Worm (Caenorhabditis elegans) whole organism, late embryonic: ENCODE results near the gene C29F9.6.
A peak's percentile ranks its signal among the peaks of the same experiment; 100 is the strongest.

Source experiments
- K09A11.1 ChIP-seq: sonication (generic microtip); optimal IDR thresholded peaks from 2 replicates; lab custom pipeline; 2017; ENCODE audit warnings: antibody characterized with exemption, mild to moderate bottlenecking, missing genetic modification characterization, missing compliant biosample characterization; ENCODE audit not compliant: insufficient read depth
- ceh-14 ChIP-seq: sonication (generic microtip); optimal IDR thresholded peaks from 2 replicates; lab custom pipeline; 2016; ENCODE audit warnings: missing genotype, missing genetic modification characterization, missing compliant biosample characterization
- ceh-18 ChIP-seq: sonication (generic microtip); optimal IDR thresholded peaks from 2 replicates; lab custom pipeline; 2016; ENCODE audit warnings: missing genetic modification characterization, missing compliant biosample characterization
- ceh-2 ChIP-seq: sonication (generic microtip); optimal IDR thresholded peaks from 2 replicates; lab custom pipeline; 2016; ENCODE audit warnings: missing genotype, missing genetic modification characterization, missing compliant biosample characterization
- ceh-22 ChIP-seq: sonication (generic microtip); optimal IDR thresholded peaks from 2 replicates; lab custom pipeline; 2017; ENCODE audit warnings: missing biosample characterization, missing genetic modification characterization
- ceh-30 ChIP-seq: fragments of 150-350 bp; optimal IDR thresholded peaks from 2 replicates; lab custom pipeline; 2014; ENCODE audit warnings: missing biosample characterization, missing genetic modification characterization
- ceh-31 ChIP-seq: sonication (generic microtip); optimal IDR thresholded peaks from 2 replicates; lab custom pipeline; 2016; ENCODE audit warnings: missing genetic modification characterization, missing compliant biosample characterization
- ceh-34 ChIP-seq: sonication (generic microtip); optimal IDR thresholded peaks from 2 replicates; lab custom pipeline; 2016; ENCODE audit warnings: mild to moderate bottlenecking, missing genetic modification characterization, missing compliant biosample characterization
- ceh-45 ChIP-seq: fragments of 200-800 bp; sonication (Bioruptor generic); IDR thresholded peaks from 2 replicates; pipeline ENCODE4 v1.3.6; 2022; ENCODE audit warnings: missing genetic modification reagents, missing genetic modification characterization, missing compliant biosample characterization
- ceh-6 ChIP-seq: fragments of 200-800 bp; sonication (Bioruptor generic); optimal IDR thresholded peaks from 2 replicates; lab custom pipeline; 2018; ENCODE audit warnings: mild to moderate bottlenecking, missing genetic modification characterization, missing compliant biosample characterization
- che-1 ChIP-seq: sonication (generic microtip); optimal IDR thresholded peaks from 2 replicates; lab custom pipeline; 2016; ENCODE audit warnings: mild to moderate bottlenecking, missing genetic modification characterization, missing compliant biosample characterization
- dve-1 ChIP-seq: sonication (generic microtip); optimal IDR thresholded peaks from 2 replicates; lab custom pipeline; 2017; ENCODE audit warnings: antibody characterized with exemption, mild to moderate bottlenecking, missing genetic modification characterization, missing compliant biosample characterization
- elt-2 ChIP-seq: sonication (generic microtip); optimal IDR thresholded peaks from 2 replicates; lab custom pipeline; 2016; ENCODE audit warnings: missing genetic modification reagents, missing genetic modification characterization, missing compliant biosample characterization
- elt-4 ChIP-seq: sonication (generic microtip); optimal IDR thresholded peaks from 2 replicates; lab custom pipeline; 2016; ENCODE audit warnings: missing genetic modification characterization, missing compliant biosample characterization
- ets-4 ChIP-seq: sonication (generic microtip); optimal IDR thresholded peaks from 2 replicates; lab custom pipeline; 2016; ENCODE audit warnings: missing genetic modification characterization, missing compliant biosample characterization
- fax-1 ChIP-seq: sonication (generic microtip); optimal IDR thresholded peaks from 2 replicates; lab custom pipeline; 2016; ENCODE audit warnings: missing genotype, missing genetic modification characterization, missing compliant biosample characterization
- fkh-10 ChIP-seq: fragments of 150-350 bp; optimal IDR thresholded peaks from 2 replicates; lab custom pipeline; 2014; ENCODE audit warnings: missing biosample characterization, missing genetic modification reagents, missing genetic modification characterization
- hlh-6 ChIP-seq: sonication (generic microtip); optimal IDR thresholded peaks from 2 replicates; lab custom pipeline; 2016; ENCODE audit warnings: missing genotype, missing genetic modification characterization, missing compliant biosample characterization
- hlh-8 ChIP-seq: sonication (generic microtip); optimal IDR thresholded peaks from 2 replicates; lab custom pipeline; 2016; ENCODE audit warnings: missing genotype, missing genetic modification characterization, missing compliant biosample characterization
- lim-6 ChIP-seq: sonication (generic microtip); optimal IDR thresholded peaks from 2 replicates; lab custom pipeline; 2016; ENCODE audit warnings: missing genetic modification characterization, missing compliant biosample characterization
- lin-11 ChIP-seq: fragments of 200-800 bp; sonication (Bioruptor generic); optimal IDR thresholded peaks from 2 replicates; lab custom pipeline; 2018; ENCODE audit warnings: mild to moderate bottlenecking, missing genetic modification characterization, missing compliant biosample characterization
- mec-3 ChIP-seq: sonication (generic microtip); optimal IDR thresholded peaks from 2 replicates; lab custom pipeline; 2016; ENCODE audit warnings: borderline replicate concordance, missing genetic modification characterization, missing compliant biosample characterization
- nhr-11 ChIP-seq: fragments of 150-350 bp; optimal IDR thresholded peaks from 2 replicates; lab custom pipeline; 2014; ENCODE audit warnings: missing biosample characterization, missing genetic modification characterization
- odd-2 ChIP-seq: sonication (generic microtip); optimal IDR thresholded peaks from 2 replicates; lab custom pipeline; 2017; ENCODE audit warnings: antibody characterized with exemption, mild to moderate bottlenecking, missing genetic modification characterization, missing compliant biosample characterization
- sox-2 ChIP-seq: fragments of 200-800 bp; sonication (Bioruptor generic); IDR thresholded peaks from 2 replicates; pipeline ENCODE4 v1.3.6; 2022; ENCODE audit warnings: missing genetic modification reagents, missing genetic modification characterization, missing compliant biosample characterization
- sox-4 ChIP-seq: sonication (generic microtip); optimal IDR thresholded peaks from 2 replicates; lab custom pipeline; 2017; ENCODE audit warnings: mild to moderate bottlenecking, missing genetic modification characterization, inconsistent platforms, missing compliant biosample characterization
- tbx-2 ChIP-seq: sonication (generic microtip); optimal IDR thresholded peaks from 2 replicates; lab custom pipeline; 2016; ENCODE audit warnings: missing genetic modification characterization, missing compliant biosample characterization
- tbx-7 ChIP-seq: sonication (generic microtip); optimal IDR thresholded peaks from 2 replicates; lab custom pipeline; 2016; ENCODE audit warnings: missing genotype, missing genetic modification characterization, missing compliant biosample characterization
- ttx-3 ChIP-seq: sonication (generic microtip); optimal IDR thresholded peaks from 2 replicates; lab custom pipeline; 2016; ENCODE audit warnings: missing genetic modification reagents, missing genetic modification characterization, missing compliant biosample characterization
- unc-3 ChIP-seq, 2 experiments: fragments of 200-800 bp in 1 of 2; sonication (Bioruptor generic) in 1 of 2; sonication (generic microtip) in 1 of 2; conservative IDR thresholded peaks in 1 of 2; optimal IDR thresholded peaks in 1 of 2; 2 replicates each; pipeline versions ENCODE4 v1.3.6 to Lab custom; 2016 to 2022; ENCODE audit warnings: missing compliant biosample characterization in 2 of 2, missing genetic modification characterization in 2 of 2, missing genetic modification reagents in 1 of 2
- unc-42 ChIP-seq: sonication (generic microtip); optimal IDR thresholded peaks from 2 replicates; lab custom pipeline; 2016; ENCODE audit warnings: missing genotype, missing genetic modification characterization, missing compliant biosample characterization
- unc-55 ChIP-seq: sonication (generic microtip); optimal IDR thresholded peaks from 2 replicates; lab custom pipeline; 2017; ENCODE audit warnings: missing biosample characterization, missing genetic modification reagents, missing genetic modification characterization
- unc-86 ChIP-seq: sonication (generic microtip); optimal IDR thresholded peaks from 2 replicates; lab custom pipeline; 2016; ENCODE audit warnings: missing genetic modification characterization, missing compliant biosample characterization
- zip-5 ChIP-seq: sonication (generic microtip); optimal IDR thresholded peaks from 2 replicates; lab custom pipeline; 2016; ENCODE audit warnings: missing genetic modification characterization, missing compliant biosample characterization

Gene C29F9.6

DNA sequence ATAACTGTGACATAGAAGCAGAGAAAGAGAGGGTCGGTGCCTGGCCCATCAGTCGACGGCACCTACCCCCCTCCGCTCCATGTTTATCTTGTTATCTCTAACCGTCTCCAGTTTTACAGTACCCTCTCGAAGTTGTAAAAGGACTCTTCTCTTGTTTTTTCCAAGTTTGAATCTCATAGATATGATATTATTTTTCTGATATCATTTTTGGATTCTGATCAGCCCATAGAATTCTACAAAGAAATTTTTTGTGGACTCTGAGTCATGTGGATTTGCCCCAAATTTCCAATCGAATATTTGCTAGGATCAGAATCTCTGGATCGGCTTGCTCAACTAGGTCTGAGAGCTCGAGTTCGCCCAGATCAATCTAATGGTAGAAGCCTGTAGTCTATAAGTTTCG, at the start of gene C29F9.6:
C29F9.6 (plus strand) TSS at position 301 of the 400 bp plus-strand sequence.
- TF ChIP-seq mec-3 (tag; lab: Kevin White, UChicago), result no peak
- TF ChIP-seq ets-4 (tag; lab: Kevin White, UChicago), result no peak
- no peak for TF ChIP-seq ttx-3 (tag; lab: Kevin White, UChicago)
- no peak for TF ChIP-seq fax-1
- TF ChIP-seq tbx-7 (tag; lab: Kevin White, UChicago), result no peak

DNA sequence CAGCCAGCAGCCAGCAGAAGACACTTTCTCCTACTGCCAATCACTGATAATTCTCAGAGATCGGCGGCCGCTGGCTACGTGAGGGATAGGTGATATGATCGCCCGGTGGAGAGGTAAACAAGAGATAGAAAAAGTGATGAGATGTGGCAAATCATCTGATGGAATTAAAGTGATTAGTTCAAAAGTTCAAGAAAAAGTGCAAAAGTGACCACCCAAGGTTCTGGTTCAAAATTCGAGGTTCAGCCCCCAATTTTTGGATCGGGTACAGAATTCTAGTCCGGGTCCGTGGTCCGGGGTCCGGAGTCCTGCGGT, 49.1 kb upstream of the C29F9.6 start:
- TF ChIP-seq unc-86 (tag; lab: Kevin White, UChicago), result no peak
- TF ChIP-seq ceh-18 (tag; lab: Kevin White, UChicago), result peak; percentile 8
- no peak for TF ChIP-seq hlh-8 (tag; lab: Kevin White, UChicago)
- TF ChIP-seq elt-4 (tag; lab: Kevin White, UChicago), result no peak
- no peak for TF ChIP-seq sox-4 (tag; lab: Kevin White, UChicago)
- no peak for TF ChIP-seq ceh-6 (GFP tag; lab: Kevin White, UChicago)

DNA sequence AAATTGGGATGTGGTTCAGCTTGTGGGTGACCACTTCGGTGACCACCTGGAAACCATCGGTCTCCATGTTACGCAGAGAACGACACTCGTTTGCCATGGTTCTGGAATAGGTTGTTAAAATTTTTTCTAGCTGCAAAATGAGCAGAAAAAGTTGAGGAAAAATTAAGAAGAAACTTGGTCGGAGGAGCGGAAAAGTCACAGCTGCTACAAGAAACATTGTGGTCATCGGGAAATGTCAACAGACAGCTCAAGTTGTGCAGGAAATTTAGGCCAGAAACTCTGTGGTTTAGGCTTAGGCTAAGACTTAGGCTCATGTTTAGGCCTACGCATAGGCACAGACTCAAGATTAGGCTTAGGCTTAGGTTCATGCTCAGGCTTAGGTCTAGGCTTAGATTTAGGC, 48.5 kb upstream of the C29F9.6 start, which contains the start of gene pck-1:
pck-1 (minus strand) TSS at position 101 of the 400 bp plus-strand sequence.
- TF ChIP-seq odd-2 (tag; lab: Kevin White, UChicago) (no peak), unc-55 (no peak), unc-3 (GFP tag; conservative IDR thresholded peaks at IDR 0.05; lab: Robert Waterston, UW) (no peak), unc-3 (tag; optimal IDR thresholded peaks at IDR 0.05; lab: Kevin White, UChicago) (no peak), ceh-14 (no peak), ttx-3 (tag; lab: Kevin White, UChicago) (no peak)

DNA sequence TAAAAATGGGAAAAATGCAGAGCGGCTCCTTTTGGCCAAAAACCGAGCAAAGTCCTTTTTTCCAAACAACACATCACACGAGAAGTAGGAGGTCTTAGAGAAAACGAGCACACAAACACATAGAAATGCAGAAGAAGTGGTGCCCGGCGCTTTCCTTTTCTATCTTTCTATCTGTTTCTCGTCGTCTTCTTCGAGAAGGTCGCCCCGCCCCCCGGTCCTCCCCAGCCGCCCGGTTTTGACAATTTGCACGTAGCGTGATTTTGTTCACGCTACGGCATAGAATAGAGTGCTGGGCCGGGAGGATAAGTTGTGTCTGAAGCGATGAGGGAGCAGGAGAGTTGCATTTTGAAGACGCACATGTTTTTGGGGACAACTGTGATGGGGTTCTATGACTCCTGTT, 47.7 kb upstream of the C29F9.6 start:
- no peak for TF ChIP-seq nhr-11 (tag; lab: Kevin White, UChicago)
- peak; percentile 44 for TF ChIP-seq ceh-31 (tag; lab: Kevin White, UChicago)
- no peak for TF ChIP-seq zip-5 (tag; lab: Kevin White, UChicago)
- no peak for TF ChIP-seq odd-2 (tag; lab: Kevin White, UChicago)
- TF ChIP-seq ceh-45 (GFP tag; lab: Robert Waterston, UW), result no peak
- TF ChIP-seq hlh-8 (tag; lab: Kevin White, UChicago), result no peak
- TF ChIP-seq dve-1, result no peak
- TF ChIP-seq unc-42, result peak; percentile 24
- TF ChIP-seq unc-55, result peak; percentile 5
- peak; percentile 15 for TF ChIP-seq tbx-2 (tag; lab: Kevin White, UChicago)
- no peak for TF ChIP-seq ceh-34 (tag; lab: Kevin White, UChicago)
- no peak for TF ChIP-seq lim-6 (tag; lab: Kevin White, UChicago)
- no peak for TF ChIP-seq ceh-2
- no peak for TF ChIP-seq sox-4 (tag; lab: Kevin White, UChicago)
- TF ChIP-seq K09A11.1 (tag; lab: Kevin White, UChicago), result no peak
- no peak for TF ChIP-seq fkh-10 (GFP tag; lab: Kevin White, UChicago)
- TF ChIP-seq ceh-22, result no peak
- TF ChIP-seq ceh-18 (tag; lab: Kevin White, UChicago), result peak; percentile 66
- TF ChIP-seq elt-2 (tag; lab: Kevin White, UChicago), result no peak
- no peak for TF ChIP-seq che-1 (tag; lab: Kevin White, UChicago)

DNA sequence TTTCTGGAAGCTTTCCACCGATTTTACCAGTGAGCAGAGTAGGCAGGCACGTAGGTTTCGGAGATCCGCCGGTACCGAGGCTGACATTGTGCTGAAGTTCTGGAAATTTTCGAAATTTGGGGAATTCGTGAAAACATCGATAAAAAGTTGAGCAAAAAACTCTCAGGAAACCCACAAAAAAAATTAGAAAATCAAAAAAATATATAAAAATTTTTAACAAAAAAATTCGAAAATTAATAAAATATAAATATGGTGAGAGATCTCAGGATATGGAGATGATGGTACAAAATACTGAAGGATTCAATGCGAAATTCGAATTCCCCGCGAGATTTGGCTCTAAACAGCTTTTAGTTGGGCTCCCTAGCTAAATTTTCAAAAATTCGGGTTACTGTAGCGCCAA, 45.1 kb upstream of the C29F9.6 start, which contains the start of gene spt-4:
spt-4 (minus strand) TSS at position 101 of the 400 bp plus-strand sequence.
- TF ChIP-seq lin-11 (tag; lab: Kevin White, UChicago), result no peak
- TF ChIP-seq ceh-30 (tag; lab: Kevin White, UChicago), result no peak
- TF ChIP-seq dve-1, result no peak
- no peak for TF ChIP-seq hlh-6 (tag; lab: Kevin White, UChicago)
- TF ChIP-seq nhr-11 (tag; lab: Kevin White, UChicago), result no peak
- no peak for TF ChIP-seq zip-5 (tag; lab: Kevin White, UChicago)
- TF ChIP-seq sox-2, result no peak
- TF ChIP-seq unc-55, result no peak
- TF ChIP-seq ceh-2, result no peak
